Worm (Caenorhabditis elegans) whole organism, L4 larva: Measurements from ENCODE around the gene tiar-2.
A peak's percentile ranks its signal among the peaks of the same experiment; 100 is the strongest.

Experiments used
- D1046.2 ChIP-seq: fragments of 200-800 bp; sonication (Bioruptor generic); IDR thresholded peaks from 2 replicates; pipeline ENCODE4 v1.3.6; 2022; ENCODE audit warnings: missing genetic modification characterization, missing compliant biosample characterization
- F10B5.3 ChIP-seq: sonication (generic microtip); optimal IDR thresholded peaks from 2 replicates; lab custom pipeline; 2016; ENCODE audit warnings: mild to moderate bottlenecking, missing genetic modification characterization, missing compliant biosample characterization
- F26F4.8 ChIP-seq: fragments of 200-800 bp; sonication (Bioruptor generic); conservative IDR thresholded peaks from 2 replicates; pipeline ENCODE4 v1.3.6; 2022; ENCODE audit warnings: missing genetic modification characterization, missing compliant biosample characterization
- F37D6.2 ChIP-seq: sonication (generic microtip); optimal IDR thresholded peaks from 2 replicates; lab custom pipeline; 2016; ENCODE audit warnings: mild to moderate bottlenecking, missing genetic modification characterization, missing compliant biosample characterization
- F44E2.7 ChIP-seq: fragments of 200-800 bp; sonication (Bioruptor generic); IDR thresholded peaks from 2 replicates; pipeline ENCODE4 v2.1.2; 2022; ENCODE audit warnings: missing genetic modification characterization, missing compliant biosample characterization
- F49E8.2 ChIP-seq: sonication (generic microtip); optimal IDR thresholded peaks from 2 replicates; lab custom pipeline; 2016; ENCODE audit warnings: missing compliant biosample characterization, mild to moderate bottlenecking, missing genetic modification characterization, borderline replicate concordance
- T20F7.1 ChIP-seq: fragments of 200-800 bp; sonication (Bioruptor generic); optimal IDR thresholded peaks from 2 replicates; lab custom pipeline; 2018; ENCODE audit warnings: mild to moderate bottlenecking, missing genetic modification characterization, missing compliant biosample characterization
- T26A8.4 ChIP-seq: fragments of 200-800 bp; sonication (Bioruptor generic); IDR thresholded peaks from 2 replicates; pipeline ENCODE4 v1.3.6; 2022; ENCODE audit warnings: missing genetic modification characterization, missing compliant biosample characterization
- Y105C5A.15 ChIP-seq: fragments of 200-800 bp; sonication (Bioruptor generic); IDR thresholded peaks from 2 replicates; pipeline ENCODE4 v1.3.6; 2022; ENCODE audit warnings: missing genetic modification characterization, missing compliant biosample characterization
- ZK337.2 ChIP-seq: fragments of 200-800 bp; sonication (Bioruptor generic); IDR thresholded peaks from 2 replicates; pipeline ENCODE4 v1.3.6; 2022; ENCODE audit warnings: missing genetic modification reagents, missing genetic modification characterization, missing compliant biosample characterization
- aha-1 ChIP-seq: fragments of 150-350 bp; peaks from one replicate; lab custom pipeline; 2014; ENCODE audit warnings: missing biosample characterization, missing genetic modification characterization
- aly-2 ChIP-seq: sonication (generic microtip); optimal IDR thresholded peaks from 2 replicates; lab custom pipeline; 2018; ENCODE audit warnings: missing biosample characterization, missing genetic modification characterization
- ama-1 ChIP-seq: fragments of 150-350 bp; optimal IDR thresholded peaks from 2 replicates; lab custom pipeline; 2014; ENCODE audit warnings: inconsistent platforms, mixed read lengths
- arid-1 ChIP-seq: fragments of 200-800 bp; sonication (Bioruptor generic); conservative IDR thresholded peaks from 2 replicates; pipeline ENCODE4 v1.3.6; 2022; ENCODE audit warnings: missing genetic modification reagents, missing genetic modification characterization, missing compliant biosample characterization
- daf-16 ChIP-seq, 3 experiments: sonication (generic microtip); optimal IDR thresholded peaks; 2 replicates each; lab custom pipeline; 2016 to 2017; ENCODE audit warnings: missing genetic modification characterization in 3 of 3, missing genetic modification reagents in 3 of 3, mild to moderate bottlenecking in 2 of 3, missing compliant biosample characterization in 2 of 3, missing biosample characterization in 1 of 3, moderate library complexity in 1 of 3
- dpl-1 ChIP-seq: fragments of 150-350 bp; optimal IDR thresholded peaks from 2 replicates; lab custom pipeline; 2014; ENCODE audit warnings: missing biosample characterization, missing genetic modification reagents, missing genetic modification characterization
- duxl-1 ChIP-seq: sonication (generic microtip); optimal IDR thresholded peaks from 2 replicates; lab custom pipeline; 2016; ENCODE audit warnings: mild to moderate bottlenecking, missing genetic modification characterization, moderate library complexity, missing compliant biosample characterization; ENCODE audit not compliant: poor library complexity
- dve-1 ChIP-seq: sonication (generic microtip); optimal IDR thresholded peaks from 2 replicates; lab custom pipeline; 2017; ENCODE audit warnings: antibody characterized with exemption, mild to moderate bottlenecking, missing genetic modification characterization, missing compliant biosample characterization; ENCODE audit not compliant: insufficient read depth
- egl-43 ChIP-seq: fragments of 200-800 bp; sonication (Bioruptor generic); IDR thresholded peaks from 2 replicates; pipeline ENCODE4 v1.3.6; 2022; ENCODE audit warnings: missing genetic modification reagents, missing genetic modification characterization, missing compliant biosample characterization
- gei-8 ChIP-seq: fragments of 200-800 bp; sonication (Bioruptor generic); optimal IDR thresholded peaks from 2 replicates; lab custom pipeline; 2018; ENCODE audit warnings: mild to moderate bottlenecking, missing genetic modification characterization, missing compliant biosample characterization
- hlh-11 ChIP-seq: fragments of 200-800 bp; sonication (Bioruptor generic); optimal IDR thresholded peaks from 2 replicates; lab custom pipeline; 2018; ENCODE audit warnings: mild to moderate bottlenecking, missing genetic modification characterization, missing compliant biosample characterization
- hlh-30 ChIP-seq: sonication (generic microtip); optimal IDR thresholded peaks from 2 replicates; lab custom pipeline; 2017; ENCODE audit warnings: antibody characterized with exemption, mild to moderate bottlenecking, missing genetic modification characterization, missing compliant biosample characterization; ENCODE audit not compliant: insufficient read depth
- hmg-1.1 ChIP-seq: fragments of 200-800 bp; sonication (Bioruptor generic); IDR thresholded peaks from 2 replicates; pipeline ENCODE4 v1.3.6; 2022; ENCODE audit warnings: missing genetic modification reagents, missing genetic modification characterization, missing compliant biosample characterization
- lin-1 ChIP-seq: fragments of 200-800 bp; sonication (Bioruptor generic); IDR thresholded peaks from 2 replicates; pipeline ENCODE4 v1.3.6; 2022; ENCODE audit warnings: missing genetic modification reagents, missing genetic modification characterization, missing compliant biosample characterization
- lin-15B ChIP-seq: fragments of 150-350 bp; sonication (generic microtip); optimal IDR thresholded peaks from 3 replicates; lab custom pipeline; 2014; ENCODE audit warnings: missing biosample characterization, missing genetic modification characterization
- lir-3 ChIP-seq: sonication (generic microtip); optimal IDR thresholded peaks from 2 replicates; lab custom pipeline; 2016; ENCODE audit warnings: mild to moderate bottlenecking, missing genetic modification characterization, missing compliant biosample characterization
- lsy-2 ChIP-seq, 2 experiments: fragments of 150-350 bp in 1 of 2; sonication (generic microtip) in 1 of 2; optimal IDR thresholded peaks; 2 replicates each; lab custom pipeline; 2014 to 2017; ENCODE audit warnings: missing biosample characterization in 2 of 2, missing genetic modification characterization in 2 of 2
- mdl-1 ChIP-seq, 2 experiments: fragments of 150-350 bp in 1 of 2; sonication (generic microtip) in 1 of 2; optimal IDR thresholded peaks; 2 replicates each; lab custom pipeline; 2014 to 2017; ENCODE audit warnings: missing biosample characterization in 2 of 2, missing genetic modification characterization in 2 of 2
- mep-1 ChIP-seq: fragments of 150-350 bp; sonication (generic microtip); optimal IDR thresholded peaks from 3 replicates; lab custom pipeline; 2014; ENCODE audit warnings: missing biosample characterization, missing genetic modification characterization
- mxl-2 ChIP-seq: fragments of 200-800 bp; sonication (Bioruptor generic); conservative IDR thresholded peaks from 2 replicates; pipeline ENCODE4 v1.3.6; 2022; ENCODE audit warnings: missing genetic modification reagents, missing genetic modification characterization, missing compliant biosample characterization
- nhr-111 ChIP-seq: fragments of 200-800 bp; sonication (Bioruptor generic); optimal IDR thresholded peaks from 2 replicates; lab custom pipeline; 2018; ENCODE audit warnings: mild to moderate bottlenecking, missing genetic modification characterization, missing compliant biosample characterization
- nhr-6 ChIP-seq: fragments of 150-350 bp; optimal IDR thresholded peaks from 2 replicates; lab custom pipeline; 2014; ENCODE audit warnings: missing biosample characterization, missing genetic modification characterization
- pha-4 ChIP-seq, 2 experiments: fragments of 150-350 bp in 1 of 2; fragments of 200-800 bp in 1 of 2; sonication (Bioruptor generic) in 1 of 2; IDR thresholded peaks in 1 of 2; optimal IDR thresholded peaks in 1 of 2; 2 replicates each; pipeline versions ENCODE4 v1.3.6 to Lab custom; 2014 to 2022; ENCODE audit warnings: missing genetic modification characterization in 2 of 2, missing genetic modification reagents in 2 of 2, missing biosample characterization in 1 of 2, missing compliant biosample characterization in 1 of 2
- pqm-1 ChIP-seq: sonication (generic microtip); optimal IDR thresholded peaks from 2 replicates; lab custom pipeline; 2017; ENCODE audit warnings: missing biosample characterization, missing genetic modification characterization
- rbr-2 ChIP-seq: sonication (generic microtip); optimal IDR thresholded peaks from 2 replicates; lab custom pipeline; 2016; ENCODE audit warnings: missing genotype, missing genetic modification characterization, missing compliant biosample characterization
- skn-1 ChIP-seq: fragments of 150-350 bp; optimal IDR thresholded peaks from 2 replicates; lab custom pipeline; 2014; ENCODE audit warnings: missing biosample characterization, missing genetic modification characterization
- snpc-1.2 ChIP-seq: fragments of 200-800 bp; sonication (Bioruptor generic); IDR thresholded peaks from 2 replicates; pipeline ENCODE4 v1.3.6; 2022; ENCODE audit warnings: missing genetic modification reagents, missing genetic modification characterization, missing compliant biosample characterization
- snpc-4 ChIP-seq: fragments of 150-350 bp; optimal IDR thresholded peaks from 2 replicates; lab custom pipeline; 2014; ENCODE audit warnings: missing biosample characterization, missing genetic modification characterization
- tag-97 ChIP-seq: fragments of 200-800 bp; sonication (Bioruptor generic); IDR thresholded peaks from 2 replicates; pipeline ENCODE4 v1.3.6; 2022; ENCODE audit warnings: missing genetic modification characterization, missing compliant biosample characterization
- tra-1 ChIP-seq: fragments of 200-800 bp; sonication (Bioruptor generic); IDR thresholded peaks from 2 replicates; pipeline ENCODE4 v1.3.6; 2022; ENCODE audit warnings: missing genetic modification reagents, missing genetic modification characterization, missing compliant biosample characterization
- vab-7 ChIP-seq: fragments of 200-800 bp; sonication (Bioruptor generic); IDR thresholded peaks from 2 replicates; pipeline ENCODE4 v1.3.6; 2022; ENCODE audit warnings: missing genetic modification reagents, missing genetic modification characterization, missing compliant biosample characterization
- ztf-11 ChIP-seq: fragments of 150-350 bp; optimal IDR thresholded peaks from 2 replicates; lab custom pipeline; 2014; ENCODE audit warnings: missing biosample characterization, missing genetic modification characterization

The tiar-2 gene

ce11 chrII:12778374-12778773 is 9.9 kb downstream of the tiar-2 start (continued):
- TF ChIP-seq F37D6.2 = peak; percentile 43
- peak; percentile 45 for TF ChIP-seq rbr-2 (tag; lab: Kevin White, UChicago)
- peak; percentile 19 for TF ChIP-seq dve-1
- TF ChIP-seq duxl-1 (tag; lab: Kevin White, UChicago) = peak; percentile 50
- peak; percentile 40 for TF ChIP-seq arid-1 (GFP tag; lab: Robert Waterston, UW)
- TF ChIP-seq snpc-1.2 (GFP tag; lab: Robert Waterston, UW) = peak; percentile 83
- peak; percentile 63 for TF ChIP-seq hmg-1.1 (GFP tag; lab: Robert Waterston, UW)
- TF ChIP-seq F49E8.2 = peak; percentile 38
- peak; percentile 11 for TF ChIP-seq hlh-11 (tag; lab: Kevin White, UChicago)
- TF ChIP-seq T26A8.4 = peak; percentile 81

- TF ChIP-seq T20F7.1 = no peak
- no peak for TF ChIP-seq egl-43 (GFP tag; lab: Robert Waterston, UW)
- no peak for TF ChIP-seq gei-8 (GFP tag; lab: Kevin White, UChicago)
- no peak for TF ChIP-seq tra-1
- no peak for TF ChIP-seq hlh-11 (tag; lab: Kevin White, UChicago)
- no peak for TF ChIP-seq mxl-2
- peak; percentile 40 to 54 for TF ChIP-seq mdl-1 (tag; optimal IDR thresholded peaks at IDR 0.05; lab: Kevin White, UChicago)
- no peak for TF ChIP-seq F44E2.7 (GFP tag; lab: Robert Waterston, UW)
- TF ChIP-seq D1046.2 (GFP tag; lab: Robert Waterston, UW) = no peak
- no peak for TF ChIP-seq F49E8.2
- TF ChIP-seq snpc-4 = no peak
- TF ChIP-seq Y105C5A.15 (GFP tag; lab: Robert Waterston, UW) = no peak
- TF ChIP-seq lsy-2 (tag; optimal IDR thresholded peaks at IDR 0.05; lab: Kevin White, UChicago) = no peak
- no peak for TF ChIP-seq aha-1 (tag; lab: Kevin White, UChicago)
- TF ChIP-seq aly-2 (tag; lab: Kevin White, UChicago) = no peak
- TF ChIP-seq vab-7 = no peak
- no peak for TF ChIP-seq nhr-6 (tag; lab: Kevin White, UChicago)
- no peak for TF ChIP-seq lin-1
- no peak for TF ChIP-seq duxl-1 (tag; lab: Kevin White, UChicago)
- TF ChIP-seq lir-3 (tag; lab: Kevin White, UChicago) = no peak
- no peak for TF ChIP-seq lin-15B
- TF ChIP-seq tag-97 = no peak
- no peak for TF ChIP-seq ZK337.2 (GFP tag; lab: Robert Waterston, UW)
- no peak for TF ChIP-seq nhr-111 (GFP tag; lab: Kevin White, UChicago)
- no peak for TF ChIP-seq skn-1 (tag; lab: Kevin White, UChicago)
- no peak for TF ChIP-seq F10B5.3 (tag; lab: Kevin White, UChicago)
- TF ChIP-seq pqm-1 (tag; lab: Kevin White, UChicago) = no peak
- no peak for TF ChIP-seq dpl-1 (GFP tag; lab: Kevin White, UChicago)
- no peak for TF ChIP-seq mep-1 (tag; lab: Kevin White, UChicago)
- TF ChIP-seq F26F4.8 = no peak
- TF ChIP-seq arid-1 (GFP tag; lab: Robert Waterston, UW) = no peak
- no peak for TF ChIP-seq daf-16 (GFP tag; optimal IDR thresholded peaks at IDR 0.05; lab: Kevin White, UChicago)
- TF ChIP-seq daf-16 (tag; optimal IDR thresholded peaks at IDR 0.05; lab: Kevin White, UChicago) = peak; percentile 75
- no peak for TF ChIP-seq pha-4 (GFP tag; IDR thresholded peaks at IDR 0.05; lab: Robert Waterston, UW)
- TF ChIP-seq pha-4 (tag; optimal IDR thresholded peaks at IDR 0.05; lab: Kevin White, UChicago) = peak; percentile 12
- TF ChIP-seq hlh-30 (tag; lab: Kevin White, UChicago) = peak; percentile 25
- TF ChIP-seq ztf-11 (tag; lab: Kevin White, UChicago) = no peak
- peak; percentile 0 for TF ChIP-seq dve-1
- no peak for TF ChIP-seq ama-1
Measured at ce11 chrII:12785391-12785790, 16.9 kb downstream of the tiar-2 start, which contains the start of gene Y46G5A.15. Gene Y46G5A.15 (minus strand): TSS chrII:12785416.
